Worm (Caenorhabditis elegans): ENCODE measurements around the gene F56C3.7.

ce11 chrX:1329847-1330246, 40.7 kb downstream of the F56C3.7 start, which contains the start of gene F21E9.2:
- TF ChIP-seq ref-1 (GFP tag; conservative IDR thresholded peaks at IDR 0.05) = no peak
- no peak for TF ChIP-seq ztf-29 (GFP tag; IDR thresholded peaks at IDR 0.05)
- TF ChIP-seq tab-1 (GFP tag; IDR thresholded peaks at IDR 0.05) = no peak

Measured in whole organism, midembryonic.